Fruit fly (Drosophila melanogaster) whole organism, embryonic: Measurements from ENCODE around the gene CG13931.

Source experiments
- Abd-B ChIP-seq: fragments of 200-800 bp; sonication (Bioruptor generic); optimal IDR thresholded peaks from 2 replicates; lab custom pipeline; 2018; ENCODE audit warnings: missing biosample characterization, mild to moderate bottlenecking, missing genetic modification characterization, moderate library complexity
- Adf1 ChIP-seq: fragments of 200-800 bp; sonication (Bioruptor generic); IDR thresholded peaks from 2 replicates; pipeline ENCODE4 v1.3.6; 2022; ENCODE audit warnings: missing biosample characterization, missing genetic modification characterization
- Atf6 ChIP-seq: fragments of 200-800 bp; sonication (Bioruptor generic); IDR thresholded peaks from 2 replicates; pipeline ENCODE4 v1.3.6; 2022; ENCODE audit warnings: missing biosample characterization, missing genetic modification characterization
- BtbVII ChIP-seq: fragments of 200-800 bp; sonication (Bioruptor generic); optimal IDR thresholded peaks from 3 replicates; lab custom pipeline; 2017; ENCODE audit warnings: missing biosample characterization, mild to moderate bottlenecking, missing genetic modification characterization
- CG11560 ChIP-seq: fragments of 200-800 bp; sonication (Bioruptor generic); IDR thresholded peaks from 3 replicates; pipeline ENCODE4 v1.3.6; 2022; ENCODE audit warnings: missing biosample characterization, missing genetic modification characterization
- CG12659 ChIP-seq: fragments of 200-800 bp; sonication (Bioruptor generic); optimal IDR thresholded peaks from 3 replicates; lab custom pipeline; 2017; ENCODE audit warnings: mild to moderate bottlenecking, missing biosample characterization, missing genetic modification reagents, missing genetic modification characterization
- CG14860 ChIP-seq: fragments of 200-800 bp; sonication (Bioruptor generic); IDR thresholded peaks from 3 replicates; pipeline ENCODE4 v1.3.6; 2022; ENCODE audit warnings: missing biosample characterization, missing genetic modification characterization; ENCODE audit not compliant: partially characterized antibody
- CG17361 ChIP-seq: fragments of 200-800 bp; sonication (Bioruptor generic); IDR thresholded peaks from 3 replicates; pipeline ENCODE4 v1.3.6; 2022; ENCODE audit warnings: missing biosample characterization, missing genetic modification characterization
- CG2199 ChIP-seq: fragments of 200-800 bp; sonication (Bioruptor generic); IDR thresholded peaks from 3 replicates; pipeline ENCODE4 v1.3.6; 2022; ENCODE audit warnings: missing biosample characterization, missing genetic modification characterization
- CG33213 ChIP-seq: fragments of 200-800 bp; sonication (Bioruptor generic); optimal IDR thresholded peaks from 3 replicates; lab custom pipeline; 2016; ENCODE audit warnings: missing biosample characterization, missing genetic modification characterization
- CG3847 ChIP-seq: fragments of 200-800 bp; sonication (Bioruptor generic); IDR thresholded peaks from 2 replicates; pipeline ENCODE4 v1.3.6; 2022; ENCODE audit warnings: missing biosample characterization, missing genetic modification characterization
- CG3995 ChIP-seq: fragments of 200-800 bp; sonication (Bioruptor generic); optimal IDR thresholded peaks from 3 replicates; lab custom pipeline; 2016; ENCODE audit warnings: missing biosample characterization, missing genetic modification characterization
- CG7556 ChIP-seq: fragments of 200-800 bp; sonication (Bioruptor generic); optimal IDR thresholded peaks from 2 replicates; lab custom pipeline; 2017; ENCODE audit warnings: missing biosample characterization, mild to moderate bottlenecking, missing genetic modification characterization
- CG8290 ChIP-seq, 3 experiments: fragments of 200-800 bp; sonication (Bioruptor generic); optimal IDR thresholded peaks; 2 replicates each; lab custom pipeline; 2016 to 2019; ENCODE audit warnings: missing biosample characterization in 3 of 3, missing genetic modification characterization in 3 of 3, mild to moderate bottlenecking in 2 of 3, moderate library complexity in 1 of 3
- CG9437 ChIP-seq: fragments of 200-800 bp; sonication (Bioruptor generic); optimal IDR thresholded peaks from 2 replicates; lab custom pipeline; 2018; ENCODE audit warnings: missing biosample characterization, mild to moderate bottlenecking, missing genetic modification characterization
- CG9797 ChIP-seq: fragments of 200-800 bp; sonication (Bioruptor generic); optimal IDR thresholded peaks from 3 replicates; lab custom pipeline; 2018; ENCODE audit warnings: missing biosample characterization, mild to moderate bottlenecking, missing genetic modification characterization
- Camta ChIP-seq: fragments of 200-800 bp; sonication (Bioruptor generic); optimal IDR thresholded peaks from 2 replicates; lab custom pipeline; 2016; ENCODE audit warnings: missing biosample characterization, missing genetic modification characterization
- Dref ChIP-seq: fragments of 200-800 bp; sonication (Bioruptor generic); IDR thresholded peaks from 2 replicates; pipeline ENCODE4 v1.3.6; 2022; ENCODE audit warnings: missing biosample characterization, missing genetic modification characterization
- HLH4C ChIP-seq: fragments of 200-800 bp; sonication (Bioruptor generic); IDR thresholded peaks from 3 replicates; pipeline ENCODE4 v1.3.6; 2022; ENCODE audit warnings: missing biosample characterization, missing genetic modification characterization; ENCODE audit not compliant: partially characterized antibody
- MBD-R2 ChIP-seq: fragments of 200-800 bp; sonication (Bioruptor generic); IDR thresholded peaks from 2 replicates; pipeline ENCODE4 v1.3.6; 2022; ENCODE audit warnings: missing biosample characterization, missing genetic modification characterization
- Med ChIP-seq: fragments of 200-800 bp; sonication (Bioruptor generic); peaks from one replicate; lab custom pipeline; 2016; ENCODE audit warnings: missing biosample characterization, missing genetic modification characterization, mild to moderate bottlenecking, inconsistent platforms, moderate library complexity
- Pdp1 ChIP-seq, 2 experiments: fragments of 200-800 bp; sonication (Bioruptor generic); optimal IDR thresholded peaks; 3 replicates each; lab custom pipeline; 2016; ENCODE audit warnings: missing biosample characterization in 2 of 2, missing genetic modification characterization in 2 of 2, mild to moderate bottlenecking in 1 of 2, moderate library complexity in 1 of 2
- Scr ChIP-seq: fragments of 200-800 bp; sonication (Bioruptor generic); IDR thresholded peaks from 2 replicates; pipeline ENCODE4 v1.3.6; 2022; ENCODE audit warnings: missing biosample characterization, missing genetic modification characterization; ENCODE audit not compliant: partially characterized antibody
- Sin3A ChIP-seq: fragments of >200 bp; optimal IDR thresholded peaks from 2 replicates; lab custom pipeline; 2018
- Sry-δ ChIP-seq: fragments of 200-800 bp; sonication (Bioruptor generic); optimal IDR thresholded peaks from 2 replicates; lab custom pipeline; 2016; ENCODE audit warnings: missing biosample characterization, missing genetic modification characterization
- Vsx1 ChIP-seq: fragments of 200-800 bp; sonication (Bioruptor generic); optimal IDR thresholded peaks from 2 replicates; lab custom pipeline; 2017; ENCODE audit warnings: missing biosample characterization, mild to moderate bottlenecking, missing genetic modification characterization, missing genetic modification reagents
- abd-A ChIP-seq: fragments of 200-800 bp; sonication (Bioruptor generic); optimal IDR thresholded peaks from 3 replicates; lab custom pipeline; 2019; ENCODE audit warnings: missing biosample characterization, mild to moderate bottlenecking, missing genetic modification characterization, moderate library complexity
- amos ChIP-seq: fragments of 200-800 bp; sonication (Bioruptor generic); IDR thresholded peaks from 2 replicates; pipeline ENCODE4 v1.3.6; 2022; ENCODE audit warnings: missing biosample characterization, missing genetic modification characterization; ENCODE audit not compliant: partially characterized antibody
- aop ChIP-seq: fragments of 200-800 bp; sonication (Bioruptor generic); IDR thresholded peaks from 2 replicates; pipeline ENCODE4 v1.3.6; 2022; ENCODE audit warnings: missing biosample characterization, missing genetic modification characterization
- bbx ChIP-seq: fragments of 200-800 bp; sonication (Bioruptor generic); IDR thresholded peaks from 2 replicates; pipeline ENCODE4 v1.3.6; 2022; ENCODE audit warnings: missing biosample characterization, missing genetic modification characterization; ENCODE audit not compliant: partially characterized antibody
- chinmo ChIP-seq: fragments of 200-800 bp; sonication (Bioruptor generic); IDR thresholded peaks from 4 replicates; pipeline ENCODE4 v1.3.6; 2022; ENCODE audit warnings: missing biosample characterization, missing genetic modification characterization; ENCODE audit not compliant: partially characterized antibody
- ci ChIP-seq: fragments of 200-800 bp; sonication (Bioruptor generic); IDR thresholded peaks from 3 replicates; pipeline ENCODE4 v1.3.6; 2022; ENCODE audit warnings: missing biosample characterization, missing genetic modification characterization
- cwo ChIP-seq: fragments of 200-800 bp; sonication (Bioruptor generic); optimal IDR thresholded peaks from 3 replicates; lab custom pipeline; 2017; ENCODE audit warnings: missing biosample characterization, missing genetic modification characterization, mild to moderate bottlenecking, moderate library complexity, missing genetic modification reagents
- da ChIP-seq: fragments of 200-800 bp; sonication (Bioruptor generic); optimal IDR thresholded peaks from 2 replicates; lab custom pipeline; 2016; ENCODE audit warnings: missing biosample characterization, missing genetic modification characterization
- dm ChIP-seq: fragments of 200-800 bp; sonication (Bioruptor generic); optimal IDR thresholded peaks from 3 replicates; lab custom pipeline; 2016; ENCODE audit warnings: missing biosample characterization, missing genetic modification characterization
- lov ChIP-seq, 2 experiments: fragments of 200-800 bp in 1 of 2; fragments of >200 bp in 1 of 2; sonication (Bioruptor generic) in 1 of 2; IDR thresholded peaks in 1 of 2; optimal IDR thresholded peaks in 1 of 2; 2 replicates in 1 of 2; 3 replicates in 1 of 2; pipeline versions ENCODE4 v1.3.6 to Lab custom; 2017 to 2022; ENCODE audit warnings: missing biosample characterization in 1 of 2, missing genetic modification characterization in 1 of 2
- oc ChIP-seq: fragments of 200-800 bp; sonication (Bioruptor generic); optimal IDR thresholded peaks from 2 replicates; lab custom pipeline; 2018; ENCODE audit warnings: missing biosample characterization, mild to moderate bottlenecking, missing genetic modification characterization, moderate library complexity
- pzg ChIP-seq: fragments of 200-800 bp; sonication (Bioruptor generic); optimal IDR thresholded peaks from 3 replicates; lab custom pipeline; 2018; ENCODE audit warnings: missing biosample characterization, mild to moderate bottlenecking, missing genetic modification characterization, moderate library complexity
- row ChIP-seq: fragments of 200-800 bp; sonication (Bioruptor generic); IDR thresholded peaks from 3 replicates; pipeline ENCODE4 v1.3.6; 2022; ENCODE audit warnings: missing biosample characterization, missing genetic modification characterization
- sc ChIP-seq, 3 experiments: fragments of >200 bp in 2 of 3; fragments of 200-800 bp in 1 of 3; sonication (Bioruptor generic) in 1 of 3; optimal IDR thresholded peaks; 2 replicates in 2 of 3; 3 replicates in 1 of 3; lab custom pipeline; 2017; ENCODE audit warnings: mild to moderate bottlenecking in 1 of 3, missing biosample characterization in 1 of 3, missing genetic modification characterization in 1 of 3, missing genetic modification reagents in 1 of 3
- sens ChIP-seq: fragments of 200-800 bp; sonication (Bioruptor generic); peaks from one replicate; lab custom pipeline; 2016; ENCODE audit warnings: missing biosample characterization, missing genetic modification characterization
- sr ChIP-seq: fragments of 200-800 bp; sonication (Bioruptor generic); IDR thresholded peaks from 3 replicates; pipeline ENCODE4 v1.3.6; 2022; ENCODE audit warnings: missing biosample characterization, missing genetic modification characterization
- unc-4 ChIP-seq: fragments of 200-800 bp; sonication (Bioruptor generic); IDR thresholded peaks from 2 replicates; pipeline ENCODE4 v1.3.6; 2022; ENCODE audit warnings: missing biosample characterization, missing genetic modification characterization; ENCODE audit not compliant: partially characterized antibody
- vnd ChIP-seq: fragments of 200-800 bp; sonication (Bioruptor generic); IDR thresholded peaks from 3 replicates; pipeline ENCODE4 v1.3.6; 2022; ENCODE audit warnings: missing biosample characterization, missing genetic modification characterization; ENCODE audit not compliant: partially characterized antibody
- vvl ChIP-seq: fragments of 200-800 bp; sonication (Bioruptor generic); IDR thresholded peaks from 2 replicates; pipeline ENCODE4 v1.3.6; 2022; ENCODE audit warnings: missing biosample characterization, missing genetic modification characterization

CG13931 gene

DNA sequence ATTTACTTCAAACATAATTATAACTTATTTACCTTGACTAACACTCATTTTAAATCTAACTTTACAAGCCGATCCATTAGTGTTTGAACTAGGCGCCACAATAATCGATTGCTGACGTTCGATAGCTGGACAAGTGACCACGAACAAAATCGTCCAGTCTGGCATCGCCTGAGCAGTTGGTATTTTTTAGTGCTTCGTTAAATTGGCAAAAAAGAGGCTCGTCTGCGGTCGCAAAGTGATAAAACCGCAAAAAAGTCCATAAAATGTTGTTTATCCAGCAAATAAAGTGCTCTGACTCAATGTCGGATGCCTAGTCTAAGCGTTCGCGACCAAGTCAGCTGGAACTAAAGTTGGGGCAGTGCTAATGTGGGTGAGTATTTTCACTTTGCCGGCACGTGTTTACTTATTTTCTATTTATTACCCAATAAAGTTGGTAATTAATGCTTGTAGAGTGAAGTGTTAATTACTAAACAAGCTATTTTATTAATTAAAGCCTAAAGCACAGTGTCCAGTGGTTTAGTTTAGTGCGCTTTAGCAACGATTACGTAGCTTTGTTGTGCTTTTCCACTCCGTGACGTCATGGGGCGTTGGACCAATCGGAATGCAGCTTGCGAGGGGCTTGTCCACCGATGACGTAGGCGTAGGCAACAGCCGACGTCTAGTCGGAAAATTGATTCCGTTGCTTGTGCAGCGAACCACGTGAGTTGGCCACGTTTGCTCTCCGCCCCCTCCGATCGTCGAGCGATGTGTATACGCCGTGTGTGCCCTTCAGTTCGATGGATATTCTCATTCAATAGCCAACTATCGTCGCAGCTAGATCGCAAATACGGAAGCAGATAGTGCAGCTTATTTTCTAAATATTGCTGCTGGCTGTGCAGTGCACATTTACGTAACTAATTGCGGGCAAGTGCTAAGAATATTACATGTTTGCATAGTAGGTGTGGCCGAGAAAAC, 36.4 kb upstream of the CG13931 start, which contains the start of gene Gk2:
Gene Gk2, plus strand, starts transcription at position 33 of the 954 bp plus-strand sequence.
- TF ChIP-seq Dref (peak; percentile 94), Scr (GFP tag; lab: Robert Waterston, UW) (peak; percentile 48), da (GFP tag; lab: Kevin White, UChicago) (no peak), CG11560 (tag; lab: Robert Waterston, UW) (peak; percentile 70; the same call in 2 of the 3 replicates), unc-4 (peak; percentile 49; the same call in 1 of the 2 replicates), amos (peak; percentile 57; the same call in 1 of the 2 replicates), abd-A (tag; lab: Kevin White, UChicago) (peak; percentile 17), lov (optimal IDR thresholded peaks at IDR 0.05; lab: Kevin White, UChicago) (no peak), lov (GFP tag; IDR thresholded peaks at IDR 0.05; lab: Robert Waterston, UW) (no peak), CG14860 (GFP tag; lab: Robert Waterston, UW) (peak; percentile 50), aop (no peak), Abd-B (peak; percentile 44), Pdp1 (GFP tag; optimal IDR thresholded peaks at IDR 0.05; lab: Kevin White, UChicago) (peak in 1 of 2 experiments; percentile 52), cwo (peak; percentile 80), ci (peak; percentile 48), oc (no peak), sens (GFP tag; lab: Kevin White, UChicago) (peak; percentile 72), CG9437 (GFP tag; lab: Kevin White, UChicago) (peak; percentile 35), sc (optimal IDR thresholded peaks at IDR 0.05; lab: Kevin White, UChicago) (no peak), sc (GFP tag; optimal IDR thresholded peaks at IDR 0.05; lab: Kevin White, UChicago) (no peak), CG3847 (GFP tag; lab: Robert Waterston, UW) (peak; percentile 40), CG7556 (GFP tag; lab: Kevin White, UChicago) (no peak), chinmo (GFP tag; lab: Robert Waterston, UW) (peak; percentile 67; the same call in 1 of the 4 replicates), vvl (0 out of 2 replicates have a peak, but pooled peaks have one; percentile 28), Adf1 (GFP tag; lab: Robert Waterston, UW) (no peak), CG3995 (GFP tag; lab: Kevin White, UChicago) (peak; percentile 17), Sry-δ (peak; percentile 61), sr (GFP tag; lab: Robert Waterston, UW) (peak; percentile 35; the same call in 1 of the 3 replicates), vnd (GFP tag; lab: Robert Waterston, UW) (peak; percentile 55; the same call in 1 of the 3 replicates), pzg (GFP tag; lab: Kevin White, UChicago) (peak; percentile 86), CG33213 (GFP tag; lab: Kevin White, UChicago) (peak; percentile 28), row (GFP tag; lab: Robert Waterston, UW) (0 out of 3 replicates have a peak, but pooled peaks have one; percentile 5), CG8290 (GFP tag; optimal IDR thresholded peaks at IDR 0.05; lab: Kevin White, UChicago) (no peak), CG8290 (tag; optimal IDR thresholded peaks at IDR 0.05; lab: Kevin White, UChicago) (peak in 1 of 2 experiments; percentile 11), MBD-R2 (GFP tag; lab: Robert Waterston, UW) (peak; percentile 38), CG9797 (peak; percentile 69), Med (GFP tag; lab: Kevin White, UChicago) (peak; percentile 88), dm (GFP tag; lab: Kevin White, UChicago) (peak; percentile 35), CG2199 (GFP tag; lab: Robert Waterston, UW) (no peak), bbx (GFP tag; lab: Robert Waterston, UW) (peak; percentile 45), CG12659 (GFP tag; lab: Kevin White, UChicago) (peak; percentile 13), BtbVII (GFP tag; lab: Kevin White, UChicago) (peak; percentile 58), Vsx1 (GFP tag; lab: Kevin White, UChicago) (peak; percentile 10), HLH4C (GFP tag; lab: Robert Waterston, UW) (peak; percentile 66), CG17361 (GFP tag; lab: Robert Waterston, UW) (peak; percentile 27; the same call in 1 of the 3 replicates), Sin3A (peak; percentile 63), Atf6 (no peak), Camta (no peak)
